Fruit fly (Drosophila melanogaster) Kc167 (cell line): ENCODE measurements around the gene CG14322.

ENCODE experiments used
- Sin3A ChIP-seq: fragments of >200 bp; optimal IDR thresholded peaks from 2 replicates; lab custom pipeline; 2018; ENCODE audit warnings: missing external identifiers
- ttk ChIP-seq: sonication (Bioruptor generic); optimal IDR thresholded peaks from 2 replicates; lab custom pipeline; 2017; ENCODE audit warnings: missing external identifiers

DNA sequence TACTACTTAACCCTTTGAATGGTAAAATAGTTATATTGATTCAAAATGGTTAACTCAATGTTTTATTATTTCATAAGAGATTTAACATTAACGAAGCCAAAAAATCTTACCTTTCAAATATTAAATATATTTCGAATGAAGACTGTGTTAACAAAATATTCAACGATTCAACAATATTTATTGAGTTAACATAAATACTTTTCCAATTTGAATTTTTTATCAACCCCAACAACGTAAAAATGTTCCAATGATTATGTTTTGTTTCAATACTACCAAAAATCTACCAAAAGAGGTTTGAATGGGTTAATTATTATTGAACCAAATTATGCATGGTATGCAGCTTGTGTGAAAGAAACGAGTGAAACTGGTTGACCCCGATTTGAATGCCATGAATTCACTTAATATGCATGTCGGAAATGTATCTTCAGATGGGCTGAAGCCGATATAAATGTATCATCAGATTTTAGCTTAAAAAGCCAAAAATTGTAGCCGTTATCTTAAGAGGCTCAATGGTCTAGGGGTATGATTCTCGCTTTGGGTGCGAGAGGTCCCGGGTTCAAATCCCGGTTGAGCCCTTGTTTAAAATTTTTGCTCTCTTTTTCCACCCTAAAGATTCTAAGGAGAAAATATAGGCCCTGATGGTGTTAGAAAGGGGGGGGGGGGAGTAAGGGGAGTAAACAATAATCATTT lies 16.2 kb upstream of the CG14322 start:
- TF ChIP-seq Sin3A (lab: Kevin White, UChicago) (no peak), ttk (lab: Kevin White, UChicago) (no peak)
